Fruit fly (Drosophila melanogaster): ENCODE results near the gene TwdlS.

- no peak for TF ChIP-seq h (optimal IDR thresholded peaks at IDR 0.05)
- no peak for TF ChIP-seq psq (optimal IDR thresholded peaks at IDR 0.05)
- TF ChIP-seq Sin3A (optimal IDR thresholded peaks at IDR 0.05): no peak
- TF ChIP-seq Myc (optimal IDR thresholded peaks at IDR 0.05): no peak
These were observed 3.1 kb downstream of the TwdlS start, which contains the start of gene TwdlD for dm6 chr3R:26639503-26640075.

All from Kc167 (cell line).